Fruit fly (Drosophila melanogaster) whole organism, larva: ENCODE results near the gene CG7990.

ENCODE experiments used
- noc ChIP-seq: fragments of 200-800 bp; sonication (Bioruptor generic); optimal IDR thresholded peaks from 3 replicates; lab custom pipeline; 2019; ENCODE audit warnings: missing biosample characterization, mild to moderate bottlenecking, missing genetic modification characterization, moderate library complexity

Gene CG7990

dm6 chrX:19201630-19202029 is at the start of gene CG7990:
Gene CG7990 (minus strand): TSS chrX:19201979.
- TF ChIP-seq noc (tag; lab: Kevin White, UChicago) = no peak

- TF ChIP-seq noc (tag; lab: Kevin White, UChicago) = no peak
Observed at dm6 chrX:19250151-19250550, 48.4 kb upstream of the CG7990 start.

- TF ChIP-seq noc (tag; lab: Kevin White, UChicago) = no peak
Observed at dm6 chrX:19249339-19249738, 47.6 kb upstream of the CG7990 start.

dm6 chrX:19248426-19249217 is 46.8 kb upstream of the CG7990 start, which contains the start of gene Hs3st-B:
Gene Hs3st-B (plus strand): TSS chrX:19248639.
- TF ChIP-seq noc (tag; lab: Kevin White, UChicago) = no peak

dm6 chrX:19247200-19248052 is 45.6 kb upstream of the CG7990 start, which contains the start of gene CG7992:
Gene CG7992 (minus strand): TSS chrX:19247250.
- TF ChIP-seq noc (tag; lab: Kevin White, UChicago) = peak; percentile 90

dm6 chrX:19243379-19243834 is 41.6 kb upstream of the CG7990 start, which contains the start of gene CG7889:
Gene CG7889 (plus strand): TSS chrX:19243631.
- peak; percentile 31 for TF ChIP-seq noc (tag; lab: Kevin White, UChicago)

dm6 chrX:19241790-19242373 is 40.1 kb upstream of the CG7990 start, which contains the start of gene CG14196:
Gene CG14196 (minus strand): TSS chrX:19241840.
- no peak for TF ChIP-seq noc (tag; lab: Kevin White, UChicago)

dm6 chrX:19240230-19240839 is 38.6 kb upstream of the CG7990 start:
- no peak for TF ChIP-seq noc (tag; lab: Kevin White, UChicago)

- no peak for TF ChIP-seq noc (tag; lab: Kevin White, UChicago)
Observed at dm6 chrX:19239365-19239764, 37.6 kb upstream of the CG7990 start.

dm6 chrX:19238613-19239012 is 36.8 kb upstream of the CG7990 start:
- no peak for TF ChIP-seq noc (tag; lab: Kevin White, UChicago)

dm6 chrX:19229855-19230433 is 28.2 kb upstream of the CG7990 start:
- no peak for TF ChIP-seq noc (tag; lab: Kevin White, UChicago)

- no peak for TF ChIP-seq noc (tag; lab: Kevin White, UChicago)
Observed at dm6 chrX:19225304-19225640, 23.5 kb upstream of the CG7990 start.

dm6 chrX:19224580-19225303 is 23.0 kb upstream of the CG7990 start:
- no peak for TF ChIP-seq noc (tag; lab: Kevin White, UChicago)

dm6 chrX:19220963-19221572 is 19.3 kb upstream of the CG7990 start:
- no peak for TF ChIP-seq noc (tag; lab: Kevin White, UChicago)
